Fruit fly (Drosophila melanogaster) whole organism, embryonic: Measurements from ENCODE around the gene sesB.

Experiments used
- Asciz ChIP-seq: fragments of 200-800 bp; sonication (Bioruptor generic); optimal IDR thresholded peaks from 2 replicates; lab custom pipeline; 2017; ENCODE audit warnings: missing biosample characterization, mild to moderate bottlenecking, missing genetic modification characterization, missing genetic modification reagents
- Atf-2 ChIP-seq: fragments of 200-800 bp; sonication (Bioruptor generic); optimal IDR thresholded peaks from 2 replicates; lab custom pipeline; 2016; ENCODE audit warnings: missing biosample characterization, missing genetic modification characterization
- B-H1 ChIP-seq: fragments of 200-800 bp; sonication (Bioruptor generic); IDR thresholded peaks from 3 replicates; pipeline ENCODE4 v1.3.6; 2022; ENCODE audit warnings: missing biosample characterization, missing genetic modification characterization
- CG10431 ChIP-seq: fragments of 200-800 bp; sonication (Bioruptor generic); optimal IDR thresholded peaks from 3 replicates; lab custom pipeline; 2018; ENCODE audit warnings: missing biosample characterization, mild to moderate bottlenecking, missing genetic modification characterization
- CG10462 ChIP-seq: fragments of 200-800 bp; sonication (Bioruptor generic); optimal IDR thresholded peaks from 2 replicates; lab custom pipeline; 2016; ENCODE audit warnings: missing biosample characterization, missing genetic modification characterization
- CG10654 ChIP-seq: fragments of 200-800 bp; sonication (Bioruptor generic); optimal IDR thresholded peaks from 2 replicates; lab custom pipeline; 2016; ENCODE audit warnings: missing biosample characterization, missing genetic modification characterization
- CG11696 ChIP-seq: fragments of 200-800 bp; sonication (Bioruptor generic); IDR thresholded peaks from 2 replicates; pipeline ENCODE4 v1.3.6; 2022; ENCODE audit warnings: missing biosample characterization, missing genetic modification characterization
- CG11723 ChIP-seq: fragments of 200-800 bp; sonication (Bioruptor generic); optimal IDR thresholded peaks from 2 replicates; lab custom pipeline; 2017; ENCODE audit warnings: missing biosample characterization, mild to moderate bottlenecking, missing genetic modification characterization
- CG13775 ChIP-seq: fragments of 200-800 bp; sonication (Bioruptor generic); optimal IDR thresholded peaks from 3 replicates; lab custom pipeline; 2017; ENCODE audit warnings: missing biosample characterization, mild to moderate bottlenecking, missing genetic modification characterization
- CG14667 ChIP-seq: fragments of 200-800 bp; sonication (Bioruptor generic); IDR thresholded peaks from 2 replicates; pipeline ENCODE4 v1.3.6; 2022; ENCODE audit warnings: missing biosample characterization, missing genetic modification characterization
- CG15011 ChIP-seq: fragments of 200-800 bp; sonication (Bioruptor generic); optimal IDR thresholded peaks from 3 replicates; lab custom pipeline; 2018; ENCODE audit warnings: missing biosample characterization, mild to moderate bottlenecking, missing genetic modification characterization
- CG1529 ChIP-seq: fragments of 200-800 bp; sonication (Bioruptor generic); optimal IDR thresholded peaks from 3 replicates; lab custom pipeline; 2018; ENCODE audit warnings: missing biosample characterization, missing genetic modification characterization
- CG17359 ChIP-seq: fragments of 200-800 bp; sonication (Bioruptor generic); optimal IDR thresholded peaks from 3 replicates; lab custom pipeline; 2018; ENCODE audit warnings: missing biosample characterization, mild to moderate bottlenecking, missing genetic modification characterization, moderate library complexity
- CG30431 ChIP-seq: fragments of 200-800 bp; sonication (Bioruptor generic); optimal IDR thresholded peaks from 2 replicates; lab custom pipeline; 2017; ENCODE audit warnings: missing biosample characterization, missing genetic modification characterization
- CG3163 ChIP-seq: fragments of 200-800 bp; sonication (Bioruptor generic); optimal IDR thresholded peaks from 3 replicates; lab custom pipeline; 2016; ENCODE audit warnings: missing biosample characterization, missing genetic modification characterization
- CG3726 ChIP-seq: fragments of 200-800 bp; sonication (Bioruptor generic); IDR thresholded peaks from 3 replicates; pipeline ENCODE4, ENCODE4 v1.3.6; 2022; ENCODE audit warnings: missing biosample characterization, missing genetic modification characterization
- CG4424 ChIP-seq: fragments of 200-800 bp; sonication (Bioruptor generic); optimal IDR thresholded peaks from 3 replicates; lab custom pipeline; 2016; ENCODE audit warnings: missing biosample characterization, missing genetic modification characterization
- CG4707 ChIP-seq: fragments of 200-800 bp; sonication (Bioruptor generic); optimal IDR thresholded peaks from 2 replicates; lab custom pipeline; 2018; ENCODE audit warnings: missing biosample characterization, mild to moderate bottlenecking, missing genetic modification characterization, moderate library complexity
- CG6654 ChIP-seq: fragments of 200-800 bp; sonication (Bioruptor generic); optimal IDR thresholded peaks from 2 replicates; lab custom pipeline; 2017; ENCODE audit warnings: missing biosample characterization, mild to moderate bottlenecking, missing genetic modification characterization
- CG6813 ChIP-seq: fragments of 200-800 bp; sonication (Bioruptor generic); optimal IDR thresholded peaks from 2 replicates; lab custom pipeline; 2017; ENCODE audit warnings: missing biosample characterization, missing genetic modification characterization, mild to moderate bottlenecking, moderate library complexity, missing genetic modification reagents
- CG6854 ChIP-seq: fragments of 200-800 bp; sonication (Bioruptor generic); optimal IDR thresholded peaks from 3 replicates; lab custom pipeline; 2017; ENCODE audit warnings: missing biosample characterization, mild to moderate bottlenecking, missing genetic modification characterization
- CG7839 ChIP-seq: fragments of 200-800 bp; sonication (Bioruptor generic); optimal IDR thresholded peaks from 3 replicates; lab custom pipeline; 2018; ENCODE audit warnings: missing biosample characterization, mild to moderate bottlenecking, missing genetic modification characterization, moderate library complexity
- Gug ChIP-seq: fragments of 200-800 bp; sonication (Bioruptor generic); IDR thresholded peaks from 4 replicates; pipeline ENCODE4 v1.3.6; 2022; ENCODE audit warnings: missing biosample characterization, missing genetic modification characterization
- HLH3B ChIP-seq: fragments of 200-800 bp; sonication (Bioruptor generic); IDR thresholded peaks from 2 replicates; pipeline ENCODE4 v1.3.6; 2022; ENCODE audit warnings: missing biosample characterization, missing genetic modification characterization
- Hr78 ChIP-seq, 2 experiments: fragments of 200-800 bp in 1 of 2; fragments of >200 bp in 1 of 2; sonication (Bioruptor generic) in 1 of 2; optimal IDR thresholded peaks; 2 replicates each; lab custom pipeline; 2017 to 2019; ENCODE audit warnings: missing biosample characterization in 2 of 2, missing genetic modification characterization in 2 of 2, mild to moderate bottlenecking in 1 of 2, moderate library complexity in 1 of 2
- Jarid2 ChIP-seq: fragments of 200-800 bp; sonication (Bioruptor generic); optimal IDR thresholded peaks from 3 replicates; lab custom pipeline; 2017; ENCODE audit warnings: mild to moderate bottlenecking, missing biosample characterization, missing genetic modification reagents, missing genetic modification characterization
- Nf-YA ChIP-seq: fragments of 200-800 bp; sonication (Bioruptor generic); IDR thresholded peaks from 2 replicates; pipeline ENCODE4 v1.3.6; 2022; ENCODE audit warnings: missing biosample characterization, missing genetic modification characterization
- Oaz ChIP-seq: fragments of 200-800 bp; sonication (Bioruptor generic); IDR thresholded peaks from 2 replicates; pipeline ENCODE4 v1.3.6; 2022; ENCODE audit warnings: missing biosample characterization, missing genetic modification characterization
- Optix ChIP-seq: fragments of 200-800 bp; sonication (Bioruptor generic); IDR thresholded peaks from 3 replicates; pipeline ENCODE4 v1.3.6; 2022; ENCODE audit warnings: missing biosample characterization, missing genetic modification characterization
- Poxn ChIP-seq: fragments of 200-800 bp; sonication (Bioruptor generic); IDR thresholded peaks from 2 replicates; pipeline ENCODE4 v1.3.6; 2022; ENCODE audit warnings: missing biosample characterization, missing genetic modification characterization
- Ptx1 ChIP-seq: fragments of 200-800 bp; sonication (Bioruptor generic); IDR thresholded peaks from 2 replicates; pipeline ENCODE4 v1.3.6; 2022; ENCODE audit warnings: missing biosample characterization, missing genetic modification characterization
- Sry-δ ChIP-seq: fragments of 200-800 bp; sonication (Bioruptor generic); optimal IDR thresholded peaks from 2 replicates; lab custom pipeline; 2016; ENCODE audit warnings: missing biosample characterization, missing genetic modification characterization
- Ssrp ChIP-seq: fragments of 200-800 bp; sonication (Bioruptor generic); optimal IDR thresholded peaks from 2 replicates; lab custom pipeline; 2018; ENCODE audit warnings: missing biosample characterization, mild to moderate bottlenecking, missing genetic modification characterization, moderate library complexity
- Xbp1 ChIP-seq: fragments of 200-800 bp; sonication (Bioruptor generic); optimal IDR thresholded peaks from 3 replicates; lab custom pipeline; 2016; ENCODE audit warnings: missing biosample characterization, mild to moderate bottlenecking, missing genetic modification characterization
- YL-1 ChIP-seq: fragments of 200-800 bp; sonication (Bioruptor generic); optimal IDR thresholded peaks from 3 replicates; lab custom pipeline; 2017; ENCODE audit warnings: missing biosample characterization, mild to moderate bottlenecking, missing genetic modification characterization
- bbx ChIP-seq: fragments of 200-800 bp; sonication (Bioruptor generic); IDR thresholded peaks from 2 replicates; pipeline ENCODE4 v1.3.6; 2022; ENCODE audit warnings: missing biosample characterization, missing genetic modification characterization; ENCODE audit not compliant: partially characterized antibody
- cg ChIP-seq: fragments of 200-800 bp; sonication (Bioruptor generic); optimal IDR thresholded peaks from 3 replicates; lab custom pipeline; 2019; ENCODE audit warnings: missing biosample characterization, mild to moderate bottlenecking, missing genetic modification characterization, moderate library complexity
- chif ChIP-seq, 2 experiments: fragments of 200-800 bp; sonication (Bioruptor generic); optimal IDR thresholded peaks; 3 replicates each; lab custom pipeline; 2016; ENCODE audit warnings: missing biosample characterization in 2 of 2, missing genetic modification characterization in 2 of 2
- chm ChIP-seq: fragments of 200-800 bp; sonication (Bioruptor generic); IDR thresholded peaks from 2 replicates; pipeline ENCODE4 v1.3.6; 2022; ENCODE audit warnings: missing biosample characterization, missing genetic modification characterization
- dpn ChIP-seq, 2 experiments: fragments of 200-800 bp; sonication (Bioruptor generic); optimal IDR thresholded peaks; 3 replicates each; lab custom pipeline; 2016; ENCODE audit warnings: missing biosample characterization in 2 of 2, missing genetic modification characterization in 2 of 2
- gsb-n ChIP-seq: fragments of 200-800 bp; sonication (Bioruptor generic); optimal IDR thresholded peaks from 3 replicates; lab custom pipeline; 2018; ENCODE audit warnings: missing biosample characterization, mild to moderate bottlenecking, missing genetic modification characterization
- jigr1 ChIP-seq: fragments of 200-800 bp; sonication (Bioruptor generic); IDR thresholded peaks from 3 replicates; pipeline ENCODE4 v1.3.6; 2022; ENCODE audit warnings: missing biosample characterization, missing genetic modification characterization
- jing ChIP-seq: fragments of 200-800 bp; sonication (Bioruptor generic); optimal IDR thresholded peaks from 2 replicates; lab custom pipeline; 2018; ENCODE audit warnings: missing biosample characterization, mild to moderate bottlenecking, missing genetic modification characterization
- kah ChIP-seq: fragments of 200-800 bp; sonication (Bioruptor generic); optimal IDR thresholded peaks from 2 replicates; lab custom pipeline; 2018; ENCODE audit warnings: missing biosample characterization, mild to moderate bottlenecking, missing genetic modification characterization
- lola ChIP-seq, 3 experiments: fragments of >200 bp in 2 of 3; fragments of 200-800 bp in 1 of 3; sonication (Bioruptor generic) in 1 of 3; optimal IDR thresholded peaks; 2 replicates each; lab custom pipeline; 2017 to 2019; ENCODE audit warnings: missing biosample characterization in 3 of 3, missing genetic modification characterization in 3 of 3, mild to moderate bottlenecking in 1 of 3, moderate library complexity in 1 of 3
- pita ChIP-seq: fragments of 200-800 bp; sonication (Bioruptor generic); optimal IDR thresholded peaks from 2 replicates; lab custom pipeline; 2017; ENCODE audit warnings: missing biosample characterization, mild to moderate bottlenecking, missing genetic modification characterization
- pnt ChIP-seq: fragments of 200-800 bp; sonication (Bioruptor generic); optimal IDR thresholded peaks from 3 replicates; lab custom pipeline; 2016; ENCODE audit warnings: missing biosample characterization, missing genetic modification characterization
- repo ChIP-seq: fragments of 200-800 bp; sonication (Bioruptor generic); optimal IDR thresholded peaks from 2 replicates; lab custom pipeline; 2016; ENCODE audit warnings: missing biosample characterization, missing genetic modification characterization
- run ChIP-seq: fragments of 200-800 bp; sonication (Bioruptor generic); optimal IDR thresholded peaks from 3 replicates; lab custom pipeline; 2018; ENCODE audit warnings: missing biosample characterization, mild to moderate bottlenecking, missing genetic modification characterization
- shn ChIP-seq: fragments of 200-800 bp; sonication (Bioruptor generic); optimal IDR thresholded peaks from 3 replicates; lab custom pipeline; 2016; ENCODE audit warnings: missing biosample characterization, missing genetic modification characterization

sesB gene

DNA sequence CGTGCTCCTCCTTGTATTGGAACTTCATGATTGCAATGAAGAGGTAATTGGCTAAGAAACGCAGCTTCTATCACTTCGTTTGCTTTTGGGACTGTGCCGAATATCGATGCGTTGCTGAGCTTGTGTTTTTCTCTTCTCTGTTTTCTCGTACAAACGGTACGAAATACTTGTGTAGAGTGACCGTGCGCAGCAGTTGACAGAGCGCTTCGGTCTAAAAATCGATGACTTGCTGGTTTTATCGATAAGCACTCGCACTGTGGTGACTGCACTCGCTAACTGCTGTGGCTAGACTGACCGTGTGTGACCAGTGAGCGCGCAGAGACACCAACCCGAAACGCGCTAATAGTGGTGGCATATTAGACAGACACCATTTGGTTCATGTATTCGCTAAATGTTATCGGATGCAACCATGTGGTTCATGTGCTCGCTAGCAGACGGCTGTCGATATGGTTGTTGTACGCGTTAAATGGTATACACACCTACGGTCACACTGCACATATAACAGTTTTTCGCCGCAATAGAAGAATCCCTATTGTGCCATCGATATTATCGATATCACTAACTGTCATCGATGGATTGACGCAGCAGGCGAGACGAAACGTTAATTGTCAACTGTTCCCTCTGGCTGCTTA lies 18.6 kb downstream of the sesB start, which contains the start of the genes Atg8a and BTBD9 (continued):
- TF ChIP-seq Hr78 (GFP tag; optimal IDR thresholded peaks at IDR 0.05; lab: Kevin White, UChicago) = no peak
- no peak for TF ChIP-seq CG6854 (GFP tag; lab: Kevin White, UChicago)
- TF ChIP-seq chif (GFP tag; optimal IDR thresholded peaks at IDR 0.05; lab: Kevin White, UChicago) = peak in 1 of 2 experiments; percentile 55
- peak; percentile 39 for TF ChIP-seq shn (GFP tag; lab: Kevin White, UChicago)
- no peak for TF ChIP-seq CG13775 (GFP tag; lab: Kevin White, UChicago)
- no peak for TF ChIP-seq Atf-2
- TF ChIP-seq chm (GFP tag; lab: Robert Waterston, UW) = peak; percentile 29; the same call in 1 of the 2 replicates
- no peak for TF ChIP-seq CG3726 (GFP tag; lab: Robert Waterston, UW)
- peak; percentile 46 for TF ChIP-seq YL-1
- TF ChIP-seq CG30431 (GFP tag; lab: Kevin White, UChicago) = no peak
- TF ChIP-seq jigr1 (GFP tag; lab: Robert Waterston, UW) = no peak
- TF ChIP-seq gsb-n (tag; lab: Kevin White, UChicago) = peak; percentile 75
- TF ChIP-seq Sry-δ (GFP tag; lab: Kevin White, UChicago) = peak; percentile 99
- no peak for TF ChIP-seq B-H1 (GFP tag; lab: Robert Waterston, UW)
- TF ChIP-seq CG15011 (GFP tag; lab: Kevin White, UChicago) = no peak
- peak; percentile 10 for TF ChIP-seq CG10654
- TF ChIP-seq Asciz (GFP tag; lab: Kevin White, UChicago) = no peak
- TF ChIP-seq HLH3B (GFP tag; lab: Robert Waterston, UW) = no peak
- TF ChIP-seq Gug (GFP tag; lab: Robert Waterston, UW) = no peak
- peak; percentile 31 for TF ChIP-seq Jarid2 (GFP tag; lab: Kevin White, UChicago)
- no peak for TF ChIP-seq Oaz
- TF ChIP-seq repo (GFP tag; lab: Kevin White, UChicago) = peak; percentile 41
- TF ChIP-seq CG11723 (GFP tag; lab: Kevin White, UChicago) = no peak
- TF ChIP-seq pita (GFP tag; lab: Kevin White, UChicago) = peak; percentile 99
- no peak for TF ChIP-seq CG1529
- no peak for TF ChIP-seq kah (GFP tag; lab: Kevin White, UChicago)
- no peak for TF ChIP-seq CG10431 (GFP tag; lab: Kevin White, UChicago)
- no peak for TF ChIP-seq pnt (GFP tag; lab: Kevin White, UChicago)
- no peak for TF ChIP-seq run (tag; lab: Kevin White, UChicago)
- no peak for TF ChIP-seq cg (GFP tag; lab: Kevin White, UChicago)
- peak; percentile 33 for TF ChIP-seq Xbp1 (GFP tag; lab: Kevin White, UChicago)
- no peak for TF ChIP-seq Poxn (GFP tag; lab: Robert Waterston, UW)
- TF ChIP-seq CG14667 = no peak
- peak; percentile 44 to 66 for TF ChIP-seq dpn (GFP tag; optimal IDR thresholded peaks at IDR 0.05; lab: Kevin White, UChicago)
- TF ChIP-seq jing (GFP tag; lab: Kevin White, UChicago) = no peak
- no peak for TF ChIP-seq Optix (GFP tag; lab: Robert Waterston, UW)
- no peak for TF ChIP-seq Ptx1 (GFP tag; lab: Robert Waterston, UW)
- no peak for TF ChIP-seq CG7839 (tag; lab: Kevin White, UChicago)
- TF ChIP-seq CG6813 (GFP tag; lab: Kevin White, UChicago) = no peak
- TF ChIP-seq CG10462 = no peak
- no peak for TF ChIP-seq CG6654 (GFP tag; lab: Kevin White, UChicago)
- no peak for TF ChIP-seq CG4424 (GFP tag; lab: Kevin White, UChicago)
- no peak for TF ChIP-seq Ssrp (tag; lab: Kevin White, UChicago)
- TF ChIP-seq CG11696 (GFP tag; lab: Robert Waterston, UW) = no peak
- no peak for TF ChIP-seq Nf-YA (GFP tag; lab: Robert Waterston, UW)
- no peak for TF ChIP-seq lola (GFP tag; optimal IDR thresholded peaks at IDR 0.05; lab: Kevin White, UChicago)
- TF ChIP-seq CG17359 = no peak
- TF ChIP-seq bbx (GFP tag; lab: Robert Waterston, UW) = peak; percentile 85
- peak; percentile 69 for TF ChIP-seq CG3163 (GFP tag; lab: Kevin White, UChicago)
- TF ChIP-seq CG4707 = no peak
